Worm (Caenorhabditis elegans): ENCODE data around the gene B0024.3.

B0024.3 gene

DNA sequence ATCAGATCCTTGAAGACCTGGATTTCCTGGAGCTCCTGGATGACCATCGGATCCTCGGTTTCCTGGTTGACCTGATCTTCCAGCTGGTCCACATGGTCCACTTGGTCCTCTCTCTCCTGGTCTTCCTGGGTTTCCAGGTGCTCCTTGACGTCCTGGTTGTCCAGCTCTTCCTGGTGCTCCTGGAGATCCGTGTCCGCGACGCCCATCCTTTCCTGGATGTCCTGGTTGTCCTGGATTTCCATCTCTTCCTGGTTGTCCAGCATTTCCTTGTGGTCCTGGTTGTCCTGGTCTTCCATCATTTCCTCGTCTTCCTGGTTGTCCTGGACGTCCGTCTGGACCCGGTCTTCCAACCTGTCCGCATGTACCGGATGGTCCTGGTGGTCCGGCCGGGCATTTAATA is 4.5 kb downstream of the B0024.3 start:
- no peak for TF ChIP-seq hmbx-1 (tag; optimal IDR thresholded peaks at IDR 0.05)
- TF ChIP-seq tbx-37 (GFP tag; conservative IDR thresholded peaks at IDR 0.05) = no peak
- no peak for TF ChIP-seq pes-1 (GFP tag; IDR thresholded peaks at IDR 0.05)
- TF ChIP-seq ama-1 (optimal IDR thresholded peaks at IDR 0.05) = no peak
- no peak for TF ChIP-seq tbx-11 (GFP tag; IDR thresholded peaks at IDR 0.05)
- no peak for TF ChIP-seq flt-1 (GFP tag; IDR thresholded peaks at IDR 0.05)
- TF ChIP-seq F13C5.2 (tag; optimal IDR thresholded peaks at IDR 0.05) = no peak
- no peak for TF ChIP-seq sea-1 (GFP tag; conservative IDR thresholded peaks at IDR 0.05)
- no peak for TF ChIP-seq ets-7 (tag; optimal IDR thresholded peaks at IDR 0.05)
- no peak for TF ChIP-seq scrt-1 (GFP tag; IDR thresholded peaks at IDR 0.05)
- TF ChIP-seq hmg-4 (GFP tag; optimal IDR thresholded peaks at IDR 0.05) = no peak
- no peak for TF ChIP-seq ceh-36 (tag; optimal IDR thresholded peaks at IDR 0.05)
- TF ChIP-seq hnd-1 (tag; optimal IDR thresholded peaks at IDR 0.05) = no peak
- TF ChIP-seq tra-4 (tag; optimal IDR thresholded peaks at IDR 0.05) = no peak
- no peak for TF ChIP-seq ceh-13 (GFP tag; optimal IDR thresholded peaks at IDR 0.05)
- TF ChIP-seq aly-1 (tag; optimal IDR thresholded peaks at IDR 0.05) = no peak

DNA sequence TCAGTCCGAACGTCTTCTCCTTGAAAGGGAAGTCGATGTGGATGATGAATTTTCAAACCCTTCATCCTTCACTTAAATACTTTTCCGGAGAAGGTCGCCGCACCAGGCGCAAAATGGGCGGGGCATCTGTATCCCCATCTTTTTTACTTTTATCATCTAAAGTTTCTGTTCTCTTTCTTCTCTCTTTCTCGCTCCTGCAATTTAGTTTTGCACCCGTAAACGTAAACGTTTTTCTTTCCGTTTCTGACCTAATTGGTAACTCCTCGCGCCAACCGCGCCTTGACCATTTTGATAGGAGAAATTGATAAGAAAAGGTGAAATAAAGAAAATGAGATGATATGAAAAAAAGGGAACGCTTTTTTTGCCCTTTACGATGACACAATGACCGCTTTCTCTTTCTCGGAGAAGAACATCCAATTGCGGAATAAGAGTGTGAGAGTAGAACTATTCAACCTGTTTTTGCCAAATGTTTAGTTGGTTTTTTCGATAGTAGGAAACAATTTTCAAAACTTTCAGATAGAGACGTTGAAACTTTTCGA is 5.5 kb downstream of the B0024.3 start, which contains the start of gene col-149:
Gene col-149, minus strand, starts transcription at position 51 of the 539 bp plus-strand sequence.
- TF ChIP-seq tra-4 (tag; optimal IDR thresholded peaks at IDR 0.05) (no peak), hmbx-1 (tag; optimal IDR thresholded peaks at IDR 0.05) (no peak), hmg-4 (GFP tag; optimal IDR thresholded peaks at IDR 0.05) (no peak), tbx-11 (GFP tag; IDR thresholded peaks at IDR 0.05) (no peak), flt-1 (GFP tag; IDR thresholded peaks at IDR 0.05) (no peak)

DNA sequence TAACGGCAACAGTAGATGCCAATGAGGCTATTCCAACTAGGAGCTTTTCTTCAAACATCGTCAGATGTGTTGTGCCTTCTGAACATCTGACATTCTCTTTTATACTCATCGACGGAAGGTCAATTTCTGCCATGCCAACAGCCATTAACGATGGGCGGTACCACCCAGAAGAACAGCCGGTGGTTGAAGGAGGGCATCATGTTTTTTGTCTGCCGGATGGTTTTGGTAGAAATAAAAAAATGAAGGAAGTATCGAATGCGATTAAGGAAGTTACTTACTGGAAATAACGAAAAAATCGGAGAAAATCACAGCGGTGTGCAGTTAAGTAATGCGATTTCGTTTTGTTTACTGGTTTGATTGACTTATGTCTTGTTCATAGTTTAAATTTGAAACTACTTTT is 7.2 kb downstream of the B0024.3 start, which contains the start of gene col-150:
Gene col-150, minus strand, starts transcription at position 101 of the 400 bp plus-strand sequence.
- TF ChIP-seq tra-4 (tag; optimal IDR thresholded peaks at IDR 0.05) = no peak
- TF ChIP-seq B0310.2 (tag; optimal IDR thresholded peaks at IDR 0.05) = no peak
- no peak for TF ChIP-seq tbx-11 (GFP tag; IDR thresholded peaks at IDR 0.05)
- no peak for TF ChIP-seq ets-7 (tag; optimal IDR thresholded peaks at IDR 0.05)
- no peak for TF ChIP-seq sea-1 (GFP tag; conservative IDR thresholded peaks at IDR 0.05)
- no peak for TF ChIP-seq tbx-37 (GFP tag; conservative IDR thresholded peaks at IDR 0.05)
- TF ChIP-seq scrt-1 (GFP tag; IDR thresholded peaks at IDR 0.05) = no peak
- TF ChIP-seq ama-1 (optimal IDR thresholded peaks at IDR 0.05) = no peak
- TF ChIP-seq hnd-1 (tag; optimal IDR thresholded peaks at IDR 0.05) = no peak
- no peak for TF ChIP-seq F13C5.2 (tag; optimal IDR thresholded peaks at IDR 0.05)
- TF ChIP-seq hmg-4 (GFP tag; optimal IDR thresholded peaks at IDR 0.05) = no peak

DNA sequence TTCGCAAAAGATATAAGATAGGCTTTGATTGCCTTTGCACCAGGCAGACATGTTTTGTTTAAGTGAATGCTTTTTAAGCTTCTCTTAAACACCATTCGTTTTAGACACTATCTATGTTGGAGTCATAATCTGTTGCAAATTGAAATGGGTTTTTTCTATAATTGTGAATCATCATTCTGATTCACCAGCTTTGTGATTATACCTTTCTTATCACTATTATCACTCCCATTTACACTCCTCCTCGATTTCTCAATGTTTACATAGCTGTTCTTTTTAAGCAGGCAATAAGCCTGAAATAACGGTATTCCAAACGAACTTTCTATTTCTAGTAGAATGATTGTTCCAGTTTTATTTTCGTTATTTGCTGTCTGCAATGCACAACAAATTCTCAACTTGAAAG is 9.7 kb downstream of the B0024.3 start, which contains the start of gene B0024.4:
Gene B0024.4, plus strand, starts transcription at position 301 of the 400 bp plus-strand sequence.
- TF ChIP-seq pes-1 (GFP tag; IDR thresholded peaks at IDR 0.05) = no peak
- TF ChIP-seq ama-1 (optimal IDR thresholded peaks at IDR 0.05) = no peak
- no peak for TF ChIP-seq flt-1 (GFP tag; IDR thresholded peaks at IDR 0.05)
- TF ChIP-seq tbx-11 (GFP tag; IDR thresholded peaks at IDR 0.05) = no peak
- no peak for TF ChIP-seq sea-1 (GFP tag; conservative IDR thresholded peaks at IDR 0.05)
- no peak for TF ChIP-seq ets-7 (tag; optimal IDR thresholded peaks at IDR 0.05)
- no peak for TF ChIP-seq ceh-13 (GFP tag; optimal IDR thresholded peaks at IDR 0.05)
- TF ChIP-seq hmg-4 (GFP tag; optimal IDR thresholded peaks at IDR 0.05) = no peak
- TF ChIP-seq hnd-1 (tag; optimal IDR thresholded peaks at IDR 0.05) = no peak
- TF ChIP-seq tbx-37 (GFP tag; conservative IDR thresholded peaks at IDR 0.05) = no peak
- TF ChIP-seq aly-1 (tag; optimal IDR thresholded peaks at IDR 0.05) = no peak
- no peak for TF ChIP-seq ceh-36 (tag; optimal IDR thresholded peaks at IDR 0.05)
- no peak for TF ChIP-seq tra-4 (tag; optimal IDR thresholded peaks at IDR 0.05)
- TF ChIP-seq F13C5.2 (tag; optimal IDR thresholded peaks at IDR 0.05) = no peak
- TF ChIP-seq B0310.2 (tag; optimal IDR thresholded peaks at IDR 0.05) = no peak

DNA sequence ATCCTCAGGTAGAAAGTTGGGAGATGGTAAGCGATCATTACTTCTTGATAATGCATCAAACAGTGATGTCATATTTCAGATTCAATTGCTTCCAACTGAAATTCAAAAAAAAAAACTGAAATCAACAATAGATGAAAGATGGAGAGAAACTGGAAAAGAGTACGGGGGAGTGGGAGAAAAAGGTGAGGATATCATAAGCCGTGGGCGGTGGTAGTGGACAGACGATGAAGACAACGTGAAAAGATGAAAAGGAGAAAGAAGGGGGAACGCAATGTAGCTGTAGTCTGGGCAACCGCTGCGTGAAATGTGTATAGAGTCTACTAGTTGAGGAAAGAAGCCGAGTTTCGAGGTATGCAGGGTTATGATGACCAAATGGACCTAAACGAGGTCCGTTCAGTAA is 19.9 kb downstream of the B0024.3 start, which contains the start of gene che-12:
Gene che-12, minus strand, starts transcription at position 101 of the 400 bp plus-strand sequence.
- TF ChIP-seq flt-1 (GFP tag; IDR thresholded peaks at IDR 0.05) (no peak), tra-4 (tag; optimal IDR thresholded peaks at IDR 0.05) (no peak), tbx-37 (GFP tag; conservative IDR thresholded peaks at IDR 0.05) (no peak), scrt-1 (GFP tag; IDR thresholded peaks at IDR 0.05) (no peak), ets-7 (tag; optimal IDR thresholded peaks at IDR 0.05) (no peak), tbx-11 (GFP tag; IDR thresholded peaks at IDR 0.05) (no peak), B0310.2 (tag; optimal IDR thresholded peaks at IDR 0.05) (no peak), hmbx-1 (tag; optimal IDR thresholded peaks at IDR 0.05) (no peak), aly-1 (tag; optimal IDR thresholded peaks at IDR 0.05) (no peak), sea-1 (GFP tag; conservative IDR thresholded peaks at IDR 0.05) (no peak), hnd-1 (tag; optimal IDR thresholded peaks at IDR 0.05) (no peak), pes-1 (GFP tag; IDR thresholded peaks at IDR 0.05) (no peak), F13C5.2 (tag; optimal IDR thresholded peaks at IDR 0.05) (no peak)

DNA sequence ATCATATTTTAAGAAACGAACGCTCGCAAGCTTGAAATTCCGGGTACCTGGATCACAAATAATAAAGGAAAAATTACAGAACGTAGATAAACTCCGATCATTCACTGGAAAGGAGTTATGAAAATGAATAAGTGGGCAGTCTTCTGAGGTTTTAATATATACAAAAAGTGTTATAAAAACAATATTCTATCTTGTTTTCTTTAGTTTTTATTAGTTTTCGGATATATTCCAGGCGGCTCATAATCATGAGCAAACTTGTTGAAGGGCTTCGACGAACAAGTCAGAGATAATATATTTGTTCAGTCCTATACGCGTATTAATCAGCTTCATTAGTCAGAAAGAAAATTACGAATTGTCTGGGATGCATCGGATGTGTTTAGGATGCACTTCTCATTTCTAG is 26.6 kb downstream of the B0024.3 start, which contains the start of gene gcy-6:
Gene gcy-6, minus strand, starts transcription at position 101 of the 400 bp plus-strand sequence.
- no peak for TF ChIP-seq ets-7 (tag; optimal IDR thresholded peaks at IDR 0.05)

DNA sequence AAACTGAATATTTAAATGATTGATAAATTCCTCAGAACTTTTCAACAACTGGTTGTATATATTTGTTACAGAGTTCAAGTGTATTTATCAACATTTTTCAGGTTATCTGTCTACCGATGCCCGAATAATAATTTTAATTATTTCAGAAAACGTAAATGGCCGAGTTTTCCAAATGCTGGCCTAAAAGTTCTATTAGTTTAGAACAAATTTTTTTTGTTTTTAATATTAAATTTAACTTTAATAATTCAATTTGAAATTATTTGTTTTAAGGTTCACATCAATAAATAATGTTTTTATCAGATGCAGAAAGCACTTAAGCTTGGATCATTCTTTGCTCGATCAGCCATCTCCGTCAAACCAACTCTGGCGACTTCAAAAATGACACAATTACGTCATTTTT is 27.0 kb downstream of the B0024.3 start, which contains the start of gene trx-2:
Gene trx-2, plus strand, starts transcription at position 301 of the 400 bp plus-strand sequence.
- TF ChIP-seq hmbx-1 (tag; optimal IDR thresholded peaks at IDR 0.05) (no peak), B0310.2 (tag; optimal IDR thresholded peaks at IDR 0.05) (no peak), tbx-11 (GFP tag; IDR thresholded peaks at IDR 0.05) (no peak), sea-1 (GFP tag; conservative IDR thresholded peaks at IDR 0.05) (no peak), hnd-1 (tag; optimal IDR thresholded peaks at IDR 0.05) (no peak), pes-1 (GFP tag; IDR thresholded peaks at IDR 0.05) (no peak), F13C5.2 (tag; optimal IDR thresholded peaks at IDR 0.05) (no peak), hmg-4 (GFP tag; optimal IDR thresholded peaks at IDR 0.05) (no peak), ets-7 (tag; optimal IDR thresholded peaks at IDR 0.05) (no peak), ceh-36 (tag; optimal IDR thresholded peaks at IDR 0.05) (no peak)

DNA sequence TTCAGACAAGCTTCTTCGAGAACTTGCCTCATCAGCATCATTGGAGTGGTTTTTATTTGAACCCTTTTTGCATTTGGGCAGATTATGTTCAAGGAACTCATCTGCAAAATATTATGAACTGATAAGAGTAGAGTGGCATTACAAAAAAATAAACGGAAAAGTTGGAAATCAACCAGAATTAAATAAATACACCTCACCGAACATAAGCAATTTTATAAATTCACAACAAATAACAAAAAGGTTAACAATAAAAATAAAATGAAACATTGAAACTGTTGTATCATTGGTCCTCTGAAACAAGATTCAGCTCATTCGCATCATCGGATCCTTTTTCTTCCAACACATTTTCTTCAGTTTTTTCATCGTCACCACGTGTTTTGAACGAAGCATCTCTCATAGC is 29.9 kb downstream of the B0024.3 start, which contains the start of gene asps-1:
Gene asps-1, minus strand, starts transcription at position 101 of the 400 bp plus-strand sequence.
- no peak for TF ChIP-seq sea-1 (GFP tag; conservative IDR thresholded peaks at IDR 0.05)
- TF ChIP-seq tbx-37 (GFP tag; conservative IDR thresholded peaks at IDR 0.05) = no peak
- no peak for TF ChIP-seq ceh-13 (GFP tag; optimal IDR thresholded peaks at IDR 0.05)
- no peak for TF ChIP-seq pes-1 (GFP tag; IDR thresholded peaks at IDR 0.05)
- TF ChIP-seq F13C5.2 (tag; optimal IDR thresholded peaks at IDR 0.05) = no peak
- no peak for TF ChIP-seq ets-7 (tag; optimal IDR thresholded peaks at IDR 0.05)
- no peak for TF ChIP-seq tbx-11 (GFP tag; IDR thresholded peaks at IDR 0.05)
- no peak for TF ChIP-seq flt-1 (GFP tag; IDR thresholded peaks at IDR 0.05)
- TF ChIP-seq hmbx-1 (tag; optimal IDR thresholded peaks at IDR 0.05) = no peak
- no peak for TF ChIP-seq hmg-4 (GFP tag; optimal IDR thresholded peaks at IDR 0.05)
